Fruit fly (Drosophila melanogaster) whole organism, adult: ENCODE measurements around the gene beta'COP.
A peak's percentile ranks its signal among the peaks of the same experiment; 100 is the strongest.

ENCODE experiments used
- CG11617 ChIP-seq: fragments of 200-800 bp; sonication (Bioruptor generic); optimal IDR thresholded peaks from 2 replicates; lab custom pipeline; 2017; ENCODE audit warnings: mild to moderate bottlenecking, missing biosample characterization, missing genetic modification reagents, missing genetic modification characterization
- CG12768 ChIP-seq: fragments of 200-800 bp; sonication (Bioruptor generic); optimal IDR thresholded peaks from 2 replicates; lab custom pipeline; 2017; ENCODE audit warnings: missing biosample characterization, missing genetic modification characterization, mild to moderate bottlenecking, moderate library complexity, missing genetic modification reagents
- CG14711 ChIP-seq: fragments of 200-800 bp; sonication (Bioruptor generic); optimal IDR thresholded peaks from 2 replicates; lab custom pipeline; 2018; ENCODE audit warnings: missing biosample characterization, mild to moderate bottlenecking, missing genetic modification characterization, moderate library complexity
- CG1620 ChIP-seq: fragments of 200-800 bp; sonication (Bioruptor generic); optimal IDR thresholded peaks from 2 replicates; lab custom pipeline; 2016; ENCODE audit warnings: missing biosample characterization, missing genetic modification characterization
- CG33017 ChIP-seq: fragments of 200-800 bp; sonication (Bioruptor generic); optimal IDR thresholded peaks from 2 replicates; lab custom pipeline; 2018; ENCODE audit warnings: missing biosample characterization, mild to moderate bottlenecking, missing genetic modification characterization, moderate library complexity
- CG5204 ChIP-seq: fragments of 200-800 bp; sonication (Bioruptor generic); optimal IDR thresholded peaks from 2 replicates; lab custom pipeline; 2016; ENCODE audit warnings: missing biosample characterization, missing genetic modification characterization
- CG7045 ChIP-seq: fragments of 200-800 bp; sonication (Bioruptor generic); optimal IDR thresholded peaks from 2 replicates; lab custom pipeline; 2017; ENCODE audit warnings: missing biosample characterization, mild to moderate bottlenecking, missing genetic modification characterization
- CG7101 ChIP-seq: fragments of 200-800 bp; sonication (Bioruptor generic); optimal IDR thresholded peaks from 2 replicates; lab custom pipeline; 2018; ENCODE audit warnings: missing biosample characterization, mild to moderate bottlenecking, missing genetic modification characterization, moderate library complexity
- Clk ChIP-seq: fragments of 200-800 bp; sonication (Bioruptor generic); optimal IDR thresholded peaks from 2 replicates; lab custom pipeline; 2017; ENCODE audit warnings: missing biosample characterization, missing genetic modification characterization
- Crg-1 ChIP-seq: fragments of 200-800 bp; sonication (Bioruptor generic); optimal IDR thresholded peaks from 2 replicates; lab custom pipeline; 2016; ENCODE audit warnings: missing biosample characterization, missing genetic modification characterization
- Hr96 ChIP-seq: fragments of 200-800 bp; sonication (Bioruptor generic); optimal IDR thresholded peaks from 2 replicates; lab custom pipeline; 2016; ENCODE audit warnings: missing biosample characterization, missing genetic modification characterization
- Mnt ChIP-seq: fragments of 200-800 bp; sonication (Bioruptor generic); optimal IDR thresholded peaks from 2 replicates; lab custom pipeline; 2016; ENCODE audit warnings: missing biosample characterization, mild to moderate bottlenecking, missing genetic modification characterization
- bab1 ChIP-seq: fragments of 200-800 bp; sonication (Bioruptor generic); optimal IDR thresholded peaks from 3 replicates; lab custom pipeline; 2019; ENCODE audit warnings: missing biosample characterization, mild to moderate bottlenecking, missing genetic modification characterization, moderate library complexity
- cic ChIP-seq: fragments of 200-800 bp; sonication (Bioruptor generic); optimal IDR thresholded peaks from 2 replicates; lab custom pipeline; 2017; ENCODE audit warnings: missing biosample characterization, mild to moderate bottlenecking, missing genetic modification characterization, moderate library complexity
- cnc ChIP-seq, 2 experiments: fragments of >200 bp; optimal IDR thresholded peaks; 2 replicates each; lab custom pipeline; 2017
- kay ChIP-seq: fragments of 200-800 bp; sonication (Bioruptor generic); peaks from one replicate; lab custom pipeline; 2016; ENCODE audit warnings: missing biosample characterization, missing genetic modification characterization, borderline replicate concordance
- ovo ChIP-seq: fragments of 200-800 bp; sonication (Bioruptor generic); optimal IDR thresholded peaks from 2 replicates; lab custom pipeline; 2016; ENCODE audit warnings: missing biosample characterization, missing genetic modification characterization
- pad ChIP-seq: fragments of 200-800 bp; sonication (Bioruptor generic); optimal IDR thresholded peaks from 3 replicates; lab custom pipeline; 2017; ENCODE audit warnings: missing biosample characterization, missing genetic modification characterization, mild to moderate bottlenecking, moderate library complexity, missing genetic modification reagents
- tj ChIP-seq: fragments of 200-800 bp; sonication (Bioruptor generic); optimal IDR thresholded peaks from 3 replicates; lab custom pipeline; 2017; ENCODE audit warnings: missing biosample characterization, mild to moderate bottlenecking, missing genetic modification characterization, moderate library complexity
- toe ChIP-seq: fragments of 200-800 bp; sonication (Bioruptor generic); optimal IDR thresholded peaks from 2 replicates; lab custom pipeline; 2016; ENCODE audit warnings: missing biosample characterization, missing genetic modification characterization

Gene beta'COP

dm6 chr2L:13398614-13399161 lies 20.0 kb downstream of the beta'COP start, which contains the start of the genes CG10859 and CG7110:
Gene CG10859, minus strand, starts transcription at chr2L:13398664.
Gene CG7110, plus strand, starts transcription at chr2L:13398991.
- peak; percentile 72 for TF ChIP-seq CG7101 (tag; lab: Kevin White, UChicago)
- TF ChIP-seq CG12768 (GFP tag; lab: Kevin White, UChicago): no peak
- TF ChIP-seq pad (GFP tag; lab: Kevin White, UChicago): peak; percentile 28
- TF ChIP-seq kay (GFP tag; lab: Kevin White, UChicago): no peak
- peak; percentile 50 for TF ChIP-seq Crg-1 (GFP tag; lab: Kevin White, UChicago)
- peak; percentile 41 for TF ChIP-seq Mnt (GFP tag; lab: Kevin White, UChicago)
- TF ChIP-seq Clk (GFP tag; lab: Kevin White, UChicago): no peak
- peak; percentile 25 for TF ChIP-seq CG33017
- TF ChIP-seq CG14711: peak; percentile 46
- no peak for TF ChIP-seq tj (GFP tag; lab: Kevin White, UChicago)
- peak; percentile 5 for TF ChIP-seq CG11617
- peak; percentile 18 for TF ChIP-seq CG1620 (GFP tag; lab: Kevin White, UChicago)
- TF ChIP-seq Hr96 (GFP tag; lab: Kevin White, UChicago): no peak
- TF ChIP-seq cnc (optimal IDR thresholded peaks at IDR 0.05; lab: Kevin White, UChicago): no peak
- peak; percentile 44 for TF ChIP-seq CG7045
- no peak for TF ChIP-seq toe (GFP tag; lab: Kevin White, UChicago)
- peak; percentile 11 for TF ChIP-seq ovo
- no peak for TF ChIP-seq CG5204 (GFP tag; lab: Kevin White, UChicago)
- TF ChIP-seq bab1: peak; percentile 97
- TF ChIP-seq cic: no peak

- TF ChIP-seq ovo (no peak), CG1620 (GFP tag; lab: Kevin White, UChicago) (no peak), Mnt (GFP tag; lab: Kevin White, UChicago) (no peak), CG14711 (no peak), CG7045 (no peak), CG5204 (GFP tag; lab: Kevin White, UChicago) (peak; percentile 7), CG11617 (no peak), Clk (GFP tag; lab: Kevin White, UChicago) (no peak), tj (GFP tag; lab: Kevin White, UChicago) (no peak), bab1 (peak; percentile 54), cic (no peak), cnc (optimal IDR thresholded peaks at IDR 0.05; lab: Kevin White, UChicago) (no peak), CG33017 (peak; percentile 0), CG7101 (tag; lab: Kevin White, UChicago) (peak; percentile 25), Hr96 (GFP tag; lab: Kevin White, UChicago) (no peak), toe (GFP tag; lab: Kevin White, UChicago) (peak; percentile 37), Crg-1 (GFP tag; lab: Kevin White, UChicago) (no peak), pad (GFP tag; lab: Kevin White, UChicago) (no peak), kay (GFP tag; lab: Kevin White, UChicago) (no peak), CG12768 (GFP tag; lab: Kevin White, UChicago) (no peak)
Measured at dm6 chr2L:13399565-13399964, 20.9 kb downstream of the beta'COP start.

- no peak for TF ChIP-seq kay (GFP tag; lab: Kevin White, UChicago)
- TF ChIP-seq CG5204 (GFP tag; lab: Kevin White, UChicago): no peak
- TF ChIP-seq tj (GFP tag; lab: Kevin White, UChicago): peak; percentile 99
- TF ChIP-seq bab1: peak; percentile 49
Measured at dm6 chr2L:13411566-13411965, 32.9 kb downstream of the beta'COP start, which contains the start of gene Vm34Ca. Gene Vm34Ca, minus strand, starts transcription at chr2L:13411631.

- TF ChIP-seq tj (GFP tag; lab: Kevin White, UChicago) (no peak), pad (GFP tag; lab: Kevin White, UChicago) (no peak), CG12768 (GFP tag; lab: Kevin White, UChicago) (no peak), Mnt (GFP tag; lab: Kevin White, UChicago) (no peak), Hr96 (GFP tag; lab: Kevin White, UChicago) (no peak), CG7045 (no peak), Crg-1 (GFP tag; lab: Kevin White, UChicago) (no peak), cnc (optimal IDR thresholded peaks at IDR 0.05; lab: Kevin White, UChicago) (no peak), toe (GFP tag; lab: Kevin White, UChicago) (no peak), CG7101 (tag; lab: Kevin White, UChicago) (no peak), cic (no peak), ovo (no peak), Clk (GFP tag; lab: Kevin White, UChicago) (no peak), kay (GFP tag; lab: Kevin White, UChicago) (no peak), CG11617 (no peak), CG1620 (GFP tag; lab: Kevin White, UChicago) (no peak), CG14711 (no peak)
Measured at dm6 chr2L:13412219-13412618, 33.5 kb downstream of the beta'COP start, which contains the start of gene Flad2. Gene Flad2, plus strand, starts transcription at chr2L:13412519.

- peak; percentile 60 for TF ChIP-seq CG7045
- no peak for TF ChIP-seq Mnt (GFP tag; lab: Kevin White, UChicago)
- TF ChIP-seq CG33017: no peak
- no peak for TF ChIP-seq toe (GFP tag; lab: Kevin White, UChicago)
- peak; percentile 0 for TF ChIP-seq ovo
- TF ChIP-seq Hr96 (GFP tag; lab: Kevin White, UChicago): peak; percentile 6
- TF ChIP-seq Clk (GFP tag; lab: Kevin White, UChicago): no peak
- peak; percentile 19 for TF ChIP-seq CG5204 (GFP tag; lab: Kevin White, UChicago)
- no peak for TF ChIP-seq cic
Measured at dm6 chr2L:13414525-13415481, 36.1 kb downstream of the beta'COP start, which contains the start of the genes CG16956, CG42784 and CG43850. Gene CG16956, minus strand, starts transcription at chr2L:13414575. Gene CG42784, plus strand, starts transcription at chr2L:13415431. Gene CG43850, plus strand, starts transcription at chr2L:13415431.
